Fruit fly (Drosophila melanogaster) Kc167 (cell line): ENCODE data around the gene chinmo.

Experiments used
- Myc ChIP-seq: fragments of >200 bp; optimal IDR thresholded peaks from 2 replicates; lab custom pipeline; 2017; ENCODE audit warnings: missing external identifiers
- h ChIP-seq: fragments of >200 bp; optimal IDR thresholded peaks from 3 replicates; lab custom pipeline; 2018; ENCODE audit warnings: missing external identifiers

DNA sequence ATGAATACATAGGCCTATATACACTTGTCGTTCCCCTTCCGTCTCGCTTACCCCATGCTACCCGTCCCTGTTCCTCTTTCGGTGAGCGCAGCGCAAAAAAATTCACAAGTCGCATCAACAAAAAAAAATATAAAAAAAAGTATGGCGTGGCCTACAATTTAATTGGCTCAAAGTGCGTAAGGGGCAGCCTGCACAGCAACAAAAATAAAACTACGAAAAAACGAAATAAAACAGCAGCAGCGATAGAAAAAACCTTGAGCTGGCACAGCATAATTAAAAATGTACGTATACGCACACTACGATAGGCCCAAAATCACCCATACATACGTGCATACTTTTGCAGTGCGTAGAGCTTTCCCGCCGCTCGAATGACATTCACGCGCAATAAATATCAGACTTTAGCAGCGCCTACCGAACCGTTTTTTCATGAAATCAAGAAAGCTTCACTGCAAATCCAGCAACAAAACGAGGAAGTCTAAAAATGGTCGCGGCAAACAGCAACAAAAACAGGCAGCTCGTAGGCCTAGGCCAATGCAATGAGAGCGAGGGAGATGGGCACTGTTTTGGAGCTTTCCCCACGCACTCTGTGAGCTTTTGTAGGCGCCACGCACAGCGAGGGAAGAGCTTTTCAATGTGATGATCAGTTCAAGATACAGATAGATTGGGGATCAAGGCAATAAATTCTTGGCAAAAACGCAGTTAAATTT is 5.9 kb downstream of the chinmo start:
- TF ChIP-seq h, result no peak
- no peak for TF ChIP-seq Myc (lab: Kevin White, UChicago)
